Fruit fly (Drosophila melanogaster) Kc167 (cell line): ENCODE data around the gene BORCS6.

ENCODE experiments used
- Myc ChIP-seq: fragments of >200 bp; optimal IDR thresholded peaks from 2 replicates; lab custom pipeline; 2017; ENCODE audit warnings: missing external identifiers
- h ChIP-seq: fragments of >200 bp; optimal IDR thresholded peaks from 3 replicates; lab custom pipeline; 2018; ENCODE audit warnings: missing external identifiers
- psq ChIP-seq: fragments of >200 bp; optimal IDR thresholded peaks from 2 replicates; lab custom pipeline; 2017; ENCODE audit warnings: missing external identifiers

DNA sequence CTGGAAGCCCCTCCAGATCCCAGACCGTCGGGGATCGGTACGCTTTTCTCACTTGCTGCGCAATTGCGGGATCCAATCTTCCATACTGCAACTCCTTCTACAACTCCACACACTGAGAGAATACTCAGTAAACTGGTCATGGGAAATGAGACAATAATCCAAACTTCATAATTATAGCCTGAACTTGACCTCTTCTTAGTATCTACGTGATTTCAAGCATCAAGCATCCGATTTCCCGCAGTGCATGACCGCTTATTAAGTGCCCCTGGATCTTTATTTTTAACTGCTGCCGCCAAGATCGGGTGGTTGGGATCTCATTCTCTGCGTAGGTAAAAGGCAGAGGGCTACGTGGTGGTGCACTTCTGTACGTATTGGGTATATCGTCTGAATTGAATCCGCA lies 50.7 kb downstream of the BORCS6 start:
- no peak for TF ChIP-seq h (lab: Kevin White, UChicago)
- TF ChIP-seq psq = no peak
- TF ChIP-seq Myc (lab: Kevin White, UChicago) = no peak
